Fruit fly (Drosophila melanogaster): ENCODE data around the gene CG12535.

CG12535 gene

dm6 chrX:3482119-3483014 lies 33.6 kb upstream of the CG12535 start, which contains the start of the genes CG10804 and CG10802 (continued):
- TF ChIP-seq CG1603 (tag; optimal IDR thresholded peaks at IDR 0.05) (peak; percentile 77), D19B (GFP tag; optimal IDR thresholded peaks at IDR 0.05) (peak; percentile 60), chif (GFP tag; optimal IDR thresholded peaks at IDR 0.05) (peak; percentile 69 to 80), CG10543 (GFP tag; optimal IDR thresholded peaks at IDR 0.05) (peak; percentile 53), CG2199 (GFP tag; IDR thresholded peaks at IDR 0.05) (0 out of 3 replicates have a peak, but pooled peaks have one; percentile 37), CG42726 (GFP tag; IDR thresholded peaks at IDR 0.05; ENCODE audit: partially characterized antibody) (no peak), CG2712 (tag; optimal IDR thresholded peaks at IDR 0.05) (peak; percentile 75), CG11398 (GFP tag; optimal IDR thresholded peaks at IDR 0.05) (peak; percentile 19), CG10565 (GFP tag; optimal IDR thresholded peaks at IDR 0.05) (peak; percentile 49), Lhr (GFP tag; optimal IDR thresholded peaks at IDR 0.05) (peak; percentile 69), sob (GFP tag; IDR thresholded peaks at IDR 0.05) (peak; percentile 89), peb (GFP tag; IDR thresholded peaks at IDR 0.05) (peak; percentile 72; the same call in 1 of the 2 replicates), CG7963 (GFP tag; IDR thresholded peaks at IDR 0.05; ENCODE audit: partially characterized antibody) (0 out of 3 replicates have a peak, but pooled peaks have one; percentile 38), exex (tag; optimal IDR thresholded peaks at IDR 0.05) (peak; percentile 38), CG6683 (GFP tag; optimal IDR thresholded peaks at IDR 0.05) (no peak), Camta (GFP tag; optimal IDR thresholded peaks at IDR 0.05) (peak; percentile 50), ara (GFP tag; IDR thresholded peaks at IDR 0.05) (peak; percentile 85), MESR4 (GFP tag; optimal IDR thresholded peaks at IDR 0.05) (peak; percentile 39), fd3F (GFP tag; optimal IDR thresholded peaks at IDR 0.05) (peak; percentile 58), CG8290 (GFP tag; optimal IDR thresholded peaks at IDR 0.05) (peak; percentile 81), CG8290 (tag; optimal IDR thresholded peaks at IDR 0.05) (no peak), zf30C (GFP tag; optimal IDR thresholded peaks at IDR 0.05) (no peak), Nf-YC (tag; optimal IDR thresholded peaks at IDR 0.05) (peak; percentile 62), scrt (GFP tag; optimal IDR thresholded peaks at IDR 0.05) (no peak), CG1529 (GFP tag; optimal IDR thresholded peaks at IDR 0.05) (peak; percentile 7), CG11560 (tag; IDR thresholded peaks at IDR 0.05) (peak; percentile 68; the same call in 2 of the 3 replicates), CG9876 (GFP tag; optimal IDR thresholded peaks at IDR 0.05) (peak; percentile 58), tgo (GFP tag; IDR thresholded peaks at IDR 0.05) (peak; percentile 90), cg (GFP tag; optimal IDR thresholded peaks at IDR 0.05) (no peak), CG2120 (GFP tag; optimal IDR thresholded peaks at IDR 0.05) (peak; percentile 92), wdn (GFP tag; IDR thresholded peaks at IDR 0.05) (peak; percentile 24; the same call in 1 of the 2 replicates), Hr39 (optimal IDR thresholded peaks at IDR 0.05) (no peak), D (optimal IDR thresholded peaks at IDR 0.05) (peak; percentile 15), D (GFP tag; optimal IDR thresholded peaks at IDR 0.05) (peak; percentile 32), tx (GFP tag; optimal IDR thresholded peaks at IDR 0.05) (peak; percentile 81), CG34422 (GFP tag; IDR thresholded peaks at IDR 0.05) (peak; percentile 86), cas (GFP tag; IDR thresholded peaks at IDR 0.05) (peak; percentile 62), CG2129 (GFP tag; IDR thresholded peaks at IDR 0.05; ENCODE audit: partially characterized antibody) (peak; percentile 49; the same call in 1 of the 2 replicates), repo (GFP tag; optimal IDR thresholded peaks at IDR 0.05) (peak; percentile 61), tll (GFP tag; optimal IDR thresholded peaks at IDR 0.05) (peak in 1 of 2 experiments; percentile 42), HLH3B (GFP tag; IDR thresholded peaks at IDR 0.05) (peak; percentile 75), fu2 (GFP tag; optimal IDR thresholded peaks at IDR 0.05) (peak; percentile 74), sug (tag; optimal IDR thresholded peaks at IDR 0.05) (peak; percentile 60), Jarid2 (GFP tag; optimal IDR thresholded peaks at IDR 0.05) (no peak), CG17829 (tag; optimal IDR thresholded peaks at IDR 0.05) (peak; percentile 72), Dek (tag; optimal IDR thresholded peaks at IDR 0.05) (peak; percentile 58), jing (GFP tag; optimal IDR thresholded peaks at IDR 0.05) (peak; percentile 3), CG1233 (GFP tag; optimal IDR thresholded peaks at IDR 0.05) (peak; percentile 40)
